Worm (Caenorhabditis elegans) whole organism, late embryonic: ENCODE results near the gene F43G6.8.

ENCODE experiments used
- C08G9.2 ChIP-seq: sonication (generic microtip); optimal IDR thresholded peaks from 2 replicates; lab custom pipeline; 2016; ENCODE audit warnings: mild to moderate bottlenecking, missing genetic modification characterization, moderate library complexity, missing compliant biosample characterization
- F13H6.1 ChIP-seq: sonication (generic microtip); optimal IDR thresholded peaks from 2 replicates; lab custom pipeline; 2016; ENCODE audit warnings: missing genetic modification characterization, missing compliant biosample characterization
- K02D7.2 ChIP-seq: sonication (generic microtip); optimal IDR thresholded peaks from 2 replicates; lab custom pipeline; 2017; ENCODE audit warnings: mild to moderate bottlenecking, missing genetic modification characterization, missing compliant biosample characterization
- T23F11.4 ChIP-seq: fragments of 200-800 bp; sonication (Bioruptor generic); optimal IDR thresholded peaks from 2 replicates; lab custom pipeline; 2018; ENCODE audit warnings: mild to moderate bottlenecking, missing genetic modification characterization, missing compliant biosample characterization
- Y22D7AL.16 ChIP-seq: sonication (generic microtip); optimal IDR thresholded peaks from 2 replicates; lab custom pipeline; 2016; ENCODE audit warnings: missing genetic modification characterization, missing compliant biosample characterization
- ahr-1 ChIP-seq: sonication (generic microtip); optimal IDR thresholded peaks from 2 replicates; lab custom pipeline; 2016; ENCODE audit warnings: missing genetic modification characterization, missing compliant biosample characterization
- ama-1 ChIP-seq: fragments of 150-350 bp; optimal IDR thresholded peaks from 2 replicates; lab custom pipeline; 2014
- ceh-14 ChIP-seq: sonication (generic microtip); optimal IDR thresholded peaks from 2 replicates; lab custom pipeline; 2016; ENCODE audit warnings: missing genotype, missing genetic modification characterization, missing compliant biosample characterization
- ceh-31 ChIP-seq: sonication (generic microtip); optimal IDR thresholded peaks from 2 replicates; lab custom pipeline; 2016; ENCODE audit warnings: missing genetic modification characterization, missing compliant biosample characterization
- ceh-45 ChIP-seq: fragments of 200-800 bp; sonication (Bioruptor generic); IDR thresholded peaks from 2 replicates; pipeline ENCODE4 v1.3.6; 2022; ENCODE audit warnings: missing genetic modification reagents, missing genetic modification characterization, missing compliant biosample characterization
- ceh-9 ChIP-seq: sonication (generic microtip); optimal IDR thresholded peaks from 2 replicates; lab custom pipeline; 2016; ENCODE audit warnings: mild to moderate bottlenecking, missing genetic modification characterization, inconsistent platforms, missing compliant biosample characterization
- che-1 ChIP-seq: sonication (generic microtip); optimal IDR thresholded peaks from 2 replicates; lab custom pipeline; 2016; ENCODE audit warnings: mild to moderate bottlenecking, missing genetic modification characterization, missing compliant biosample characterization
- dmd-4 ChIP-seq: sonication (generic microtip); optimal IDR thresholded peaks from 2 replicates; lab custom pipeline; 2016; ENCODE audit warnings: borderline replicate concordance, missing genetic modification characterization, missing compliant biosample characterization
- ets-4 ChIP-seq: sonication (generic microtip); optimal IDR thresholded peaks from 2 replicates; lab custom pipeline; 2016; ENCODE audit warnings: missing genetic modification characterization, missing compliant biosample characterization
- fax-1 ChIP-seq: sonication (generic microtip); optimal IDR thresholded peaks from 2 replicates; lab custom pipeline; 2016; ENCODE audit warnings: missing genotype, missing genetic modification characterization, missing compliant biosample characterization
- gmeb-2 ChIP-seq: sonication (generic microtip); optimal IDR thresholded peaks from 2 replicates; lab custom pipeline; 2016; ENCODE audit warnings: missing genetic modification characterization, inconsistent platforms, missing compliant biosample characterization
- hlh-13 ChIP-seq: fragments of 200-800 bp; sonication (Bioruptor generic); optimal IDR thresholded peaks from 2 replicates; lab custom pipeline; 2018; ENCODE audit warnings: mild to moderate bottlenecking, missing genetic modification characterization, missing compliant biosample characterization
- hlh-8 ChIP-seq: sonication (generic microtip); optimal IDR thresholded peaks from 2 replicates; lab custom pipeline; 2016; ENCODE audit warnings: missing genotype, missing genetic modification characterization, missing compliant biosample characterization
- madf-2 ChIP-seq: sonication (generic microtip); optimal IDR thresholded peaks from 2 replicates; lab custom pipeline; 2017; ENCODE audit warnings: missing genetic modification characterization, missing compliant biosample characterization
- mec-3 ChIP-seq: sonication (generic microtip); optimal IDR thresholded peaks from 2 replicates; lab custom pipeline; 2016; ENCODE audit warnings: borderline replicate concordance, missing genetic modification characterization, missing compliant biosample characterization
- nfya-1 ChIP-seq: sonication (generic microtip); optimal IDR thresholded peaks from 2 replicates; lab custom pipeline; 2017; ENCODE audit warnings: missing genetic modification characterization, mild to moderate bottlenecking, missing compliant biosample characterization, antibody characterized with exemption, moderate library complexity
- npax-4 ChIP-seq: sonication (generic microtip); optimal IDR thresholded peaks from 2 replicates; lab custom pipeline; 2016; ENCODE audit warnings: missing genetic modification characterization, missing compliant biosample characterization
- odd-2 ChIP-seq: sonication (generic microtip); optimal IDR thresholded peaks from 2 replicates; lab custom pipeline; 2017; ENCODE audit warnings: antibody characterized with exemption, mild to moderate bottlenecking, missing genetic modification characterization, missing compliant biosample characterization
- pag-3 ChIP-seq: sonication (generic microtip); optimal IDR thresholded peaks from 2 replicates; lab custom pipeline; 2016; ENCODE audit warnings: missing compliant biosample characterization, missing genetic modification characterization, borderline replicate concordance
- pat-9 ChIP-seq: fragments of 200-800 bp; sonication (Bioruptor generic); optimal IDR thresholded peaks from 2 replicates; lab custom pipeline; 2018; ENCODE audit warnings: mild to moderate bottlenecking, missing genetic modification characterization, moderate library complexity, missing compliant biosample characterization
- pha-4 ChIP-seq: fragments of 150-350 bp; optimal IDR thresholded peaks from 2 replicates; lab custom pipeline; 2018; ENCODE audit warnings: missing biosample characterization, missing genetic modification reagents, missing genetic modification characterization
- pqm-1 ChIP-seq: sonication (generic microtip); optimal IDR thresholded peaks from 2 replicates; lab custom pipeline; 2016; ENCODE audit warnings: missing genetic modification characterization, missing compliant biosample characterization
- pros-1 ChIP-seq: fragments of 150-350 bp; optimal IDR thresholded peaks from 2 replicates; lab custom pipeline; 2014; ENCODE audit warnings: missing biosample characterization, missing genetic modification reagents, missing genetic modification characterization
- ref-2 ChIP-seq: sonication (generic microtip); optimal IDR thresholded peaks from 2 replicates; lab custom pipeline; 2016; ENCODE audit warnings: missing genetic modification characterization, missing compliant biosample characterization
- rnt-1 ChIP-seq: sonication (generic microtip); optimal IDR thresholded peaks from 2 replicates; lab custom pipeline; 2016; ENCODE audit warnings: missing genetic modification characterization, missing compliant biosample characterization
- sox-2 ChIP-seq: fragments of 200-800 bp; sonication (Bioruptor generic); IDR thresholded peaks from 2 replicates; pipeline ENCODE4 v1.3.6; 2022; ENCODE audit warnings: missing genetic modification reagents, missing genetic modification characterization, missing compliant biosample characterization
- sox-4 ChIP-seq: sonication (generic microtip); optimal IDR thresholded peaks from 2 replicates; lab custom pipeline; 2017; ENCODE audit warnings: mild to moderate bottlenecking, missing genetic modification characterization, inconsistent platforms, missing compliant biosample characterization
- tbx-2 ChIP-seq: sonication (generic microtip); optimal IDR thresholded peaks from 2 replicates; lab custom pipeline; 2016; ENCODE audit warnings: missing genetic modification characterization, missing compliant biosample characterization
- ttx-3 ChIP-seq: sonication (generic microtip); optimal IDR thresholded peaks from 2 replicates; lab custom pipeline; 2016; ENCODE audit warnings: missing genetic modification reagents, missing genetic modification characterization, missing compliant biosample characterization
- unc-55 ChIP-seq: sonication (generic microtip); optimal IDR thresholded peaks from 2 replicates; lab custom pipeline; 2017; ENCODE audit warnings: missing biosample characterization, missing genetic modification reagents, missing genetic modification characterization
- unc-86 ChIP-seq: sonication (generic microtip); optimal IDR thresholded peaks from 2 replicates; lab custom pipeline; 2016; ENCODE audit warnings: missing genetic modification characterization, missing compliant biosample characterization
- ztf-16 ChIP-seq: sonication (generic microtip); optimal IDR thresholded peaks from 2 replicates; lab custom pipeline; 2017; ENCODE audit warnings: missing genetic modification characterization, missing compliant biosample characterization

F43G6.8 gene

DNA sequence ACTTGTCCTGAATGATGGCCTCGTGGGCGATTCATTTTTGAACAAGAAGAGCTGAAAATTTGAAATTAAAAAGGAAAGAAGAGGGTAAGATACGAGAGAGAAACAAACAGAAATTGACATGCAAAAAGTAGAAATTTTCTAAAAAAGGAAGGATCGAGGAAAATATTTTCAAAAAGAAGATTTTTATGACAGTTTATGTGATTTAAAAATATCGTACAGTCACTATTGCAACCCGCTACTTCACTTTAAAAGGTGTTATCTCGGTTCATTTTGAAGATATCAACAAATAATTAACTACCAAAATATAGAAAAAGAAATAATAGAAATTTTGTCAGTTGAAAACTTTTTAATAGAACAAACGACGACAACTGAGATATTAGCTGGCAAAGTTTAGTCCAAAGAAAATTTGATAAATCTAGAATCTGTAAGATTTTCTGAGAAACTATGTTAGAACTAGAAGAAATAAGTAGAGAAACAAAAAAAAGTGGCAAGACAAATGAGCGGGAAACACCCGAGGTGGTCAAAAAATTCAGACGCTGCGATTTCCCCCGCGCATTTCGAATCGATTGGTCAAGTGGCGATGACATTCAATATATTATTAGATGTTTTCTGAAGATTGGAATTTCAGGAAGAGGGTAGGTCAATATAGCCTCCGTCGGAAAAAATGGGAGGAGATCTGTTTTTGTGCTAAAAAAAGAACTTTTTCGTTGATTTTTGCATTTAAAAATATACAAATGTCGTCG is 9.8 kb upstream of the F43G6.8 start, which contains the start of gene Y6D1A.1:
Gene Y6D1A.1 (minus strand): TSS at position 51 of the 743 bp plus-strand sequence.
- TF ChIP-seq ets-4 (tag; lab: Kevin White, UChicago) (no peak), Y22D7AL.16 (no peak), ref-2 (tag; lab: Kevin White, UChicago) (no peak), pqm-1 (tag; lab: Kevin White, UChicago) (no peak), ztf-16 (tag; lab: Kevin White, UChicago) (no peak), nfya-1 (no peak), pag-3 (tag; lab: Kevin White, UChicago) (no peak), fax-1 (tag; lab: Kevin White, UChicago) (no peak), unc-55 (GFP tag; lab: Kevin White, UChicago) (no peak), unc-86 (no peak), ceh-31 (tag; lab: Kevin White, UChicago) (no peak), pat-9 (tag; lab: Kevin White, UChicago) (no peak), K02D7.2 (tag; lab: Kevin White, UChicago) (no peak), rnt-1 (tag; lab: Kevin White, UChicago) (no peak), T23F11.4 (GFP tag; lab: Kevin White, UChicago) (no peak), gmeb-2 (no peak)

DNA sequence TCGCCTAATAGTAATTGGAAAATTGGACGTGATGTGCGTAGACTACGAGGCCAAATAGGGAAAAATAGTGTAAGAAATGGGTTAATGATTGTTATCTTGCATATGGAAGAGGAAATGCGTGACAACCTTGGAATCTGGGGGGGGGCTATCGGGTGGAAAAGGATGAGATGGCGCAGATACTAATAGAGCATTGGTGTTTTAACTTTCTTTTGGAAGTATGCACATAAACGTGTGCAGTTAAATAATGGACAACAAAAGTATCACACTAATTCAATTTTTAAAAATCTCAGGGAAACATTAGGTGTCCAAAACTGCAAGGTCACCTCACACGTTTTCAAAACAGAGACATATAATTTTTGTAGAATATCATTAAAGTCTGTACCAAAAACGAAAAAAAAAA is 5.9 kb upstream of the F43G6.8 start, which contains the start of gene Y6D1A.2:
Gene Y6D1A.2 (minus strand): TSS at position 101 of the 400 bp plus-strand sequence.
- TF ChIP-seq ztf-16 (tag; lab: Kevin White, UChicago) (no peak), T23F11.4 (GFP tag; lab: Kevin White, UChicago) (no peak), hlh-8 (tag; lab: Kevin White, UChicago) (no peak), pros-1 (no peak), hlh-13 (GFP tag; lab: Kevin White, UChicago) (no peak), dmd-4 (tag; lab: Kevin White, UChicago) (no peak), ceh-14 (no peak), ttx-3 (no peak), tbx-2 (no peak), rnt-1 (tag; lab: Kevin White, UChicago) (no peak), ceh-9 (tag; lab: Kevin White, UChicago) (no peak), npax-4 (tag; lab: Kevin White, UChicago) (no peak)

DNA sequence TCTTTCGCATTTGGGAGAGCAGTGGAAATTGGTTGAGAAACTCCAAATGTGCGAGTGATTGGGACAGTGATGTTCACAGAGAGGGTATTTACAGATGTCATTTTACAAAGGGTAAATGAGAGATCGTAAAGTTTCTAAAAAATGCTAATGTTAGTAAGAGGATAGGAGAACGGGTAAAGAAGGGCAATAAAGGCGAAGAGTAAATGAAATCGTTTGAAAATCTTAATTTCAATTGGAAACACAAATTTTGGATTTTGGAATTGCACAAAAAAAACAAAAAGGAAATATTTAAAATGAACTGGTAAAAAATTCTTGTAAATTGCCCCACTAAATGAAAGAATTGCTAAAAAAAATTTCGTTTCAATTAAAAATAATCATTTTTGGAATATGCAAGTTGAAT is 2.6 kb upstream of the F43G6.8 start, which contains the start of gene pap-3:
Gene pap-3 (minus strand): TSS at position 101 of the 400 bp plus-strand sequence.
- TF ChIP-seq ama-1 (lab: Kevin White, UChicago) = no peak
- no peak for TF ChIP-seq ceh-9 (tag; lab: Kevin White, UChicago)
- TF ChIP-seq ets-4 (tag; lab: Kevin White, UChicago) = no peak
- TF ChIP-seq tbx-2 = no peak
- no peak for TF ChIP-seq sox-2 (GFP tag; lab: Robert Waterston, UW)
- no peak for TF ChIP-seq sox-4 (tag; lab: Kevin White, UChicago)
- no peak for TF ChIP-seq C08G9.2 (tag; lab: Kevin White, UChicago)
- TF ChIP-seq ztf-16 (tag; lab: Kevin White, UChicago) = no peak
- no peak for TF ChIP-seq madf-2
- TF ChIP-seq Y22D7AL.16 = no peak
- TF ChIP-seq ttx-3 = no peak
- TF ChIP-seq pag-3 (tag; lab: Kevin White, UChicago) = no peak

DNA sequence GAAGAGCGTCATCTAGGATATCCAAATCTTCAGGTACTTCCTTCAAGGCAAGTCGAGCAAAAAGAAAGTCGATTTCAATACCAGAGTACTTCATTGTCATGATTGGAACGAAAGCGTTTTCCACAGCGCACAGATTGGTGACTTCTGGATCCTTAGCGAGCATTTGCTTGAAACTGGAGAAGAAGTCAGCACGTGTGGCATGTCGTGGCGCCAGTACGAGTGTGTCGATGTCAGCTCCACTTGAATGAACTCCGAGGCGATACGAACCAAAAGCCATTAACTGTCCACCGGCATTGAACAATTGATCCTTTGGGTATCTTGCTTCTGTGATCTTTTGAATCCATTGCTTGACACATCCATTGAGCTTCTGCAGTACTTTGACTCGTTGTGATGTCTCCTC is 2.1 kb upstream of the F43G6.8 start:
- no peak for TF ChIP-seq odd-2 (tag; lab: Kevin White, UChicago)
- no peak for TF ChIP-seq pha-4 (tag; lab: Kevin White, UChicago)
- no peak for TF ChIP-seq mec-3 (tag; lab: Kevin White, UChicago)
- TF ChIP-seq F13H6.1 (tag; lab: Kevin White, UChicago) = no peak
- TF ChIP-seq ceh-45 (GFP tag; lab: Robert Waterston, UW) = no peak
- no peak for TF ChIP-seq pros-1
- no peak for TF ChIP-seq madf-2
- no peak for TF ChIP-seq ahr-1 (tag; lab: Kevin White, UChicago)
- TF ChIP-seq nfya-1 = no peak
- no peak for TF ChIP-seq ama-1 (lab: Kevin White, UChicago)
- no peak for TF ChIP-seq che-1 (tag; lab: Kevin White, UChicago)
